Fruit fly (Drosophila melanogaster): Measurements from ENCODE around the gene aust.

aust gene

dm6 chr2L:9235556-9236001, 15.3 kb downstream of the aust start:
- TF ChIP-seq CG17361 (GFP tag; IDR thresholded peaks at IDR 0.05) (no peak), CG3163 (GFP tag; optimal IDR thresholded peaks at IDR 0.05) (no peak), phol (tag; optimal IDR thresholded peaks at IDR 0.05) (peak; percentile 38), CG13123 (GFP tag; optimal IDR thresholded peaks at IDR 0.05) (no peak), grn (GFP tag; optimal IDR thresholded peaks at IDR 0.05) (no peak), E2f2 (GFP tag; IDR thresholded peaks at IDR 0.05) (peak; percentile 37; the same call in 1 of the 2 replicates), slou (GFP tag; optimal IDR thresholded peaks at IDR 0.05) (no peak), CG6791 (GFP tag; IDR thresholded peaks at IDR 0.05; ENCODE audit: partially characterized antibody) (no peak), pum (GFP tag; optimal IDR thresholded peaks at IDR 0.05) (no peak), CG18764 (GFP tag; optimal IDR thresholded peaks at IDR 0.05) (no peak), NFAT (GFP tag; IDR thresholded peaks at IDR 0.05) (peak; percentile 48; the same call in 1 of the 2 replicates), CG32772 (GFP tag; IDR thresholded peaks at IDR 0.05) (peak; percentile 43; the same call in 1 of the 2 replicates), CG32532 (GFP tag; IDR thresholded peaks at IDR 0.05) (peak; percentile 78), Dek (tag; optimal IDR thresholded peaks at IDR 0.05) (peak; percentile 5), Trl (optimal IDR thresholded peaks at IDR 0.05) (no peak), Trl (GFP tag; optimal IDR thresholded peaks at IDR 0.05) (no peak), CG6689 (GFP tag; IDR thresholded peaks at IDR 0.05) (peak; percentile 22; the same call in 1 of the 2 replicates), CG14014 (GFP tag; IDR thresholded peaks at IDR 0.05) (peak; percentile 32; the same call in 1 of the 2 replicates), CG15073 (GFP tag; optimal IDR thresholded peaks at IDR 0.05) (no peak), CG14667 (GFP tag; IDR thresholded peaks at IDR 0.05) (no peak), CG16863 (GFP tag; optimal IDR thresholded peaks at IDR 0.05) (no peak), crol (GFP tag; IDR thresholded peaks at IDR 0.05) (no peak), zf30C (GFP tag; optimal IDR thresholded peaks at IDR 0.05) (no peak), gem (tag; optimal IDR thresholded peaks at IDR 0.05) (no peak), CG6254 (GFP tag; optimal IDR thresholded peaks at IDR 0.05) (no peak), CG17385 (GFP tag; optimal IDR thresholded peaks at IDR 0.05) (peak; percentile 30), B-H2 (GFP tag; optimal IDR thresholded peaks at IDR 0.05) (peak; percentile 14), CG11695 (GFP tag; IDR thresholded peaks at IDR 0.05) (peak; percentile 77), rib (GFP tag; IDR thresholded peaks at IDR 0.05) (peak; percentile 22; the same call in 1 of the 2 replicates), az2 (GFP tag; optimal IDR thresholded peaks at IDR 0.05) (no peak), CG7372 (GFP tag; IDR thresholded peaks at IDR 0.05) (peak; percentile 54), CG18011 (GFP tag; optimal IDR thresholded peaks at IDR 0.05) (no peak), lbe (GFP tag; optimal IDR thresholded peaks at IDR 0.05) (no peak), CG7963 (GFP tag; IDR thresholded peaks at IDR 0.05; ENCODE audit: partially characterized antibody) (no peak), CG11504 (tag; optimal IDR thresholded peaks at IDR 0.05) (peak; percentile 72), CG5180 (GFP tag; optimal IDR thresholded peaks at IDR 0.05) (no peak), h (optimal IDR thresholded peaks at IDR 0.05) (no peak), lilli (GFP tag; optimal IDR thresholded peaks at IDR 0.05) (peak; percentile 45), CG12071 (GFP tag; optimal IDR thresholded peaks at IDR 0.05) (no peak), en (GFP tag; optimal IDR thresholded peaks at IDR 0.05) (no peak), ind (GFP tag; optimal IDR thresholded peaks at IDR 0.05) (peak; percentile 46), TFAM (GFP tag; optimal IDR thresholded peaks at IDR 0.05) (no peak), dpn (GFP tag; optimal IDR thresholded peaks at IDR 0.05) (peak in 1 of 2 experiments; percentile 43), tap (tag; optimal IDR thresholded peaks at IDR 0.05) (no peak), CG1792 (GFP tag; optimal IDR thresholded peaks at IDR 0.05) (no peak), ase (GFP tag; IDR thresholded peaks at IDR 0.05) (0 out of 3 replicates have a peak, but pooled peaks have one; percentile 18), CG13424 (tag; optimal IDR thresholded peaks at IDR 0.05) (peak; percentile 61), CG17912 (GFP tag; optimal IDR thresholded peaks at IDR 0.05) (no peak), vvl (GFP tag; IDR thresholded peaks at IDR 0.05) (peak; percentile 73), Vsx1 (GFP tag; optimal IDR thresholded peaks at IDR 0.05) (no peak), Nf-YC (tag; optimal IDR thresholded peaks at IDR 0.05) (peak; percentile 19), her (GFP tag; optimal IDR thresholded peaks at IDR 0.05) (no peak)

Measured in whole organism, embryonic.